Fruit fly (Drosophila melanogaster) whole organism, pupa: ENCODE data around the gene Cka.
A peak's percentile ranks its signal among the peaks of the same experiment; 100 is the strongest.

Source experiments
- CG10348 ChIP-seq: fragments of 200-800 bp; sonication (Bioruptor generic); IDR thresholded peaks from 2 replicates; pipeline ENCODE4 v1.3.6; 2022; ENCODE audit warnings: missing biosample characterization, missing genetic modification characterization
- CG12605 ChIP-seq: fragments of 200-800 bp; sonication (Bioruptor generic); IDR thresholded peaks from 2 replicates; pipeline ENCODE4 v1.3.6; 2022; ENCODE audit warnings: missing biosample characterization, missing genetic modification characterization
- CG13204 ChIP-seq: fragments of 200-800 bp; sonication (Bioruptor generic); optimal IDR thresholded peaks from 2 replicates; lab custom pipeline; 2018; ENCODE audit warnings: missing biosample characterization, mild to moderate bottlenecking, missing genetic modification characterization, moderate library complexity
- CG14655 ChIP-seq: fragments of 200-800 bp; sonication (Bioruptor generic); optimal IDR thresholded peaks from 3 replicates; lab custom pipeline; 2017; ENCODE audit warnings: mild to moderate bottlenecking, missing biosample characterization, missing genetic modification reagents, missing genetic modification characterization
- CG15710 ChIP-seq: fragments of 200-800 bp; sonication (Bioruptor generic); optimal IDR thresholded peaks from 2 replicates; lab custom pipeline; 2018; ENCODE audit warnings: missing biosample characterization, mild to moderate bottlenecking, missing genetic modification characterization, moderate library complexity
- CG17806 ChIP-seq: fragments of 200-800 bp; sonication (Bioruptor generic); optimal IDR thresholded peaks from 2 replicates; lab custom pipeline; 2018; ENCODE audit warnings: missing biosample characterization, mild to moderate bottlenecking, missing genetic modification characterization, moderate library complexity
- CG32121 ChIP-seq: fragments of 200-800 bp; sonication (Bioruptor generic); IDR thresholded peaks from 2 replicates; pipeline ENCODE4 v1.3.6; 2022; ENCODE audit warnings: missing biosample characterization, missing genetic modification characterization
- CG34367 ChIP-seq: fragments of 200-800 bp; sonication (Bioruptor generic); optimal IDR thresholded peaks from 2 replicates; lab custom pipeline; 2018; ENCODE audit warnings: missing biosample characterization, mild to moderate bottlenecking, missing genetic modification characterization
- CG4496 ChIP-seq: fragments of 200-800 bp; sonication (Bioruptor generic); IDR thresholded peaks from 3 replicates; pipeline ENCODE4 v1.3.6; 2022; ENCODE audit warnings: missing biosample characterization, missing genetic modification characterization
- CG8159 ChIP-seq: fragments of 200-800 bp; sonication (Bioruptor generic); optimal IDR thresholded peaks from 3 replicates; lab custom pipeline; 2018; ENCODE audit warnings: missing biosample characterization, mild to moderate bottlenecking, missing genetic modification characterization, moderate library complexity
- CG8301 ChIP-seq: fragments of 200-800 bp; sonication (Bioruptor generic); optimal IDR thresholded peaks from 2 replicates; lab custom pipeline; 2018; ENCODE audit warnings: missing biosample characterization, mild to moderate bottlenecking, missing genetic modification characterization
- CG9948 ChIP-seq: fragments of 200-800 bp; sonication (Bioruptor generic); optimal IDR thresholded peaks from 2 replicates; lab custom pipeline; 2018; ENCODE audit warnings: missing biosample characterization, mild to moderate bottlenecking, missing genetic modification characterization, moderate library complexity
- D1 ChIP-seq: fragments of 200-800 bp; sonication (Bioruptor generic); optimal IDR thresholded peaks from 2 replicates; lab custom pipeline; 2018; ENCODE audit warnings: missing biosample characterization, mild to moderate bottlenecking, missing genetic modification characterization, moderate library complexity
- EcR ChIP-seq: fragments of 200-800 bp; sonication (Bioruptor generic); optimal IDR thresholded peaks from 3 replicates; lab custom pipeline; 2019; ENCODE audit warnings: missing biosample characterization, missing genetic modification characterization, mild to moderate bottlenecking, moderate library complexity, missing genetic modification reagents
- Ets98B ChIP-seq: fragments of 200-800 bp; sonication (Bioruptor generic); IDR thresholded peaks from 2 replicates; pipeline ENCODE4 v1.3.6; 2022; ENCODE audit warnings: missing biosample characterization, missing genetic modification characterization
- Pif1A ChIP-seq: fragments of 200-800 bp; sonication (Bioruptor generic); optimal IDR thresholded peaks from 3 replicates; lab custom pipeline; 2016; ENCODE audit warnings: missing biosample characterization, missing genetic modification characterization
- Pif1B ChIP-seq: fragments of 200-800 bp; sonication (Bioruptor generic); optimal IDR thresholded peaks from 3 replicates; lab custom pipeline; 2016; ENCODE audit warnings: missing biosample characterization, missing genetic modification characterization
- Snoo ChIP-seq: fragments of 200-800 bp; sonication (Bioruptor generic); optimal IDR thresholded peaks from 3 replicates; lab custom pipeline; 2017; ENCODE audit warnings: missing biosample characterization, mild to moderate bottlenecking, missing genetic modification characterization, inconsistent platforms
- fd96Ca ChIP-seq: fragments of 200-800 bp; sonication (Bioruptor generic); IDR thresholded peaks from 3 replicates; pipeline ENCODE4 v1.3.6; 2022; ENCODE audit warnings: missing biosample characterization, missing genetic modification characterization
- gl ChIP-seq: fragments of 200-800 bp; sonication (Bioruptor generic); optimal IDR thresholded peaks from 2 replicates; lab custom pipeline; 2018; ENCODE audit warnings: missing biosample characterization, mild to moderate bottlenecking, missing genetic modification characterization
- rn ChIP-seq: fragments of 200-800 bp; sonication (Bioruptor generic); IDR thresholded peaks from 2 replicates; pipeline ENCODE4 v1.3.6; 2022; ENCODE audit warnings: missing biosample characterization, missing genetic modification characterization

Cka gene

DNA sequence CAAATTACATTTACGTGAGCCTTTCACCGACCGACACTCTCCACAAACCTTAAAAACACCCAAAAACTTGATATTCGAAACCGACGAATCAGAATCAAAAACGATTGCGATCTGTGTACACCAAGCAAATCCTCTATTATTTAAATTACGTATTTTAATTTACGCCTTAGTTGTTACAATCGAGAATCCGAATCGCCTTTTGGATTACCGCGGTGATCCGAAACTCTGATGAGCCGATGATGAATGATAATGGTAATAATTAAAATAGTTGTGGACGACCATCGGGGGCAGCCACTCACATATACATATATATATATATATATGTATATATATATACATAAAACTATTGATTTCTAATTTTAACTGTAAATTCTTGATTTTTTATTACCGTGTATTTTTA is 9.2 kb downstream of the Cka start, which contains the start of gene CG7367:
TSS of gene CG7367 (minus strand) at position 101 of the 400 bp plus-strand sequence.
- TF ChIP-seq CG15710 (tag; lab: Kevin White, UChicago) = no peak
- TF ChIP-seq EcR (GFP tag; lab: Kevin White, UChicago) = no peak
- TF ChIP-seq Pif1B (GFP tag; lab: Kevin White, UChicago) = no peak
- TF ChIP-seq, all 21 proteins: peak for 0

DNA sequence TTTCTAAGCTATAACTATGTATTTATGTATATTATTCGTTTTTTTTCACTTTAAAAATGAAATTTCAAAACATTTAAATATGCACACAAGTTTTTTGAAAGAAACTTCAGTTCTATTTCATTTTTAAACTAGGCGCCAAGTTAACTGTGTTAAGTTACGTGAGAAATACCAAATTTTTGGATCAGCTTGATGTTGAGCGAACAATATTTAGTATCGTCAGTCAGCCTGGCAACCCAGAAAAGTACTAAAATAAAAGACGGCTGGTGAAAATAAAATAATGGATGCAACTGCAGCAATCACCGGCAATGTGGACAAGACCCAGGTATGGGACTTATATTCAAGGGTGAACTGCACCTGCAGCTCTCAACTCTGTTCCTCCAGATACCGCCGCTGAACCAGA is 10.4 kb downstream of the Cka start, which contains the start of gene CCDC53:
TSS of gene CCDC53 (plus strand) at position 235 of the 400 bp plus-strand sequence.
- TF ChIP-seq fd96Ca (GFP tag; lab: Robert Waterston, UW) (no peak), CG17806 (tag; lab: Kevin White, UChicago) (no peak), CG10348 (no peak), Pif1B (GFP tag; lab: Kevin White, UChicago) (no peak), CG13204 (no peak), CG8301 (tag; lab: Kevin White, UChicago) (no peak), CG4496 (GFP tag; lab: Robert Waterston, UW) (no peak), CG14655 (GFP tag; lab: Kevin White, UChicago) (no peak), Pif1A (GFP tag; lab: Kevin White, UChicago) (no peak), Snoo (tag; lab: Kevin White, UChicago) (no peak)

dm6 chr2L:8042645-8043281 is 12.2 kb downstream of the Cka start, which contains the start of gene RpL36A:
RpL36A (minus strand) TSS chr2L:8042909.
- TF ChIP-seq fd96Ca (GFP tag; lab: Robert Waterston, UW) (peak; percentile 34; the same call in 1 of the 3 replicates), CG15710 (tag; lab: Kevin White, UChicago) (peak; percentile 34), CG17806 (tag; lab: Kevin White, UChicago) (no peak), Snoo (tag; lab: Kevin White, UChicago) (peak; percentile 6), CG8159 (tag; lab: Kevin White, UChicago) (peak; percentile 18), Ets98B (GFP tag; lab: Robert Waterston, UW) (peak; percentile 28; the same call in 1 of the 2 replicates), CG34367 (tag; lab: Kevin White, UChicago) (peak; percentile 12), gl (tag; lab: Kevin White, UChicago) (peak; percentile 33), EcR (GFP tag; lab: Kevin White, UChicago) (no peak)

- no peak for TF ChIP-seq CG32121
Measured at dm6 chr2L:8043282-8043668, 12.8 kb downstream of the Cka start, which contains the start of gene Megf8. Megf8 (plus strand) TSS chr2L:8043471.

DNA sequence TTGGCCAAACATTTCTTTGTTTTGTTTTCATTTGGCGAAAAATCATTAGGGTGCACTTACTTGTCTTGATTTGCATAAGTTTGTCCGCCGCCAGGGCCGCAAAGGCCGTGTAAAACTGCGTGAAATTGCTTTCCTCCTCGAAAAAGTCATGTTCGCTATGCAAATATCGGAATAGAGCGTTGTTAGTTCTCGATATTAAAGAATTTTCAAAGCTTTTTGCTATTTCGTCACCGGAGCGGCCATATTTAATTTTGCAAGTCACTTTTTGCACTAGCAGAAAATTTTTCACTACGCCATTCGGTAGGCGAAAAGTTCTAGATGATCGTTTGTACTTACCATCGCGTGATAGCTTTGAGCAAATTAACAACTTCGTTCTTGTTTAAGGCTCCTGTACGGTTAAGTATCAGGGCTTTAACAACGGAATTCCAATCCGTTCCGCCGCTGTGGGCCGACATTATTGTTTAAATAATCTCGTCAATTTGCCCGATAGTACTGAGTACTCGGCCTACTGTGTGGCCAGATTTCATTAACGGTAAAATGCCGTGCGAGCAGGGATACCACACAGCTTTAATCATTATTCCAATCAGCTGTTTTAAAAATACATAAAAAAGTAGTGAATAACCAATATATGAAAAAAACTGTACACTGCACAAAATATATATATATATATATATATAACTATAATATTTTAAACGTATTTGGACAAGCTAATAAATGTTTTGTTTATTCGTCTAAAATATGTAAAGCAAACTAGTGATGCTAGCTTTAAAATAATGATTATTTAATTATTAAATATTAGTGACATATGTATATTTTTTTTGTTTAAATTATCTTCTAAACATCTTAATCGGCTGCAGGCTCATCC is 40.8 kb downstream of the Cka start, which contains the start of gene poe:
TSS of gene poe (minus strand) at position 513 of the 865 bp plus-strand sequence.
- TF ChIP-seq CG13204 (no peak), CG4496 (GFP tag; lab: Robert Waterston, UW) (peak; percentile 61; the same call in 1 of the 3 replicates), D1 (tag; lab: Kevin White, UChicago) (no peak), rn (GFP tag; lab: Robert Waterston, UW) (no peak), CG14655 (GFP tag; lab: Kevin White, UChicago) (no peak), EcR (GFP tag; lab: Kevin White, UChicago) (no peak), fd96Ca (GFP tag; lab: Robert Waterston, UW) (no peak; the same call in 2 of the 3 replicates), gl (tag; lab: Kevin White, UChicago) (no peak), CG32121 (peak; percentile 56; the same call in 1 of the 2 replicates), CG17806 (tag; lab: Kevin White, UChicago) (peak; percentile 61), CG12605 (GFP tag; lab: Robert Waterston, UW) (peak; percentile 64; the same call in 1 of the 2 replicates), Pif1A (GFP tag; lab: Kevin White, UChicago) (no peak), CG15710 (tag; lab: Kevin White, UChicago) (peak; percentile 57), CG10348 (no peak), CG34367 (tag; lab: Kevin White, UChicago) (peak; percentile 4), CG8159 (tag; lab: Kevin White, UChicago) (no peak), Snoo (tag; lab: Kevin White, UChicago) (no peak), CG8301 (tag; lab: Kevin White, UChicago) (no peak), Ets98B (GFP tag; lab: Robert Waterston, UW) (no peak), CG9948 (tag; lab: Kevin White, UChicago) (no peak), Pif1B (GFP tag; lab: Kevin White, UChicago) (no peak)

- TF ChIP-seq CG14655 (GFP tag; lab: Kevin White, UChicago) = no peak
- no peak for TF ChIP-seq EcR (GFP tag; lab: Kevin White, UChicago)
- no peak for TF ChIP-seq D1 (tag; lab: Kevin White, UChicago)
- TF ChIP-seq CG8159 (tag; lab: Kevin White, UChicago) = no peak
- TF ChIP-seq Pif1A (GFP tag; lab: Kevin White, UChicago) = no peak
- TF ChIP-seq gl (tag; lab: Kevin White, UChicago) = no peak
- no peak for TF ChIP-seq CG34367 (tag; lab: Kevin White, UChicago)
- no peak for TF ChIP-seq CG15710 (tag; lab: Kevin White, UChicago)
- TF ChIP-seq fd96Ca (GFP tag; lab: Robert Waterston, UW) = no peak
Measured at dm6 chr2L:8072692-8073091, 42.2 kb downstream of the Cka start, which contains the start of the genes MED20 and Trf. MED20 (minus strand) TSS chr2L:8072848. Trf (plus strand) TSS chr2L:8072895.
